Fruit fly (Drosophila melanogaster) whole organism, wandering third instar larva: ENCODE measurements around the gene CG43091.
A peak's percentile ranks its signal among the peaks of the same experiment; 100 is the strongest.

ENCODE experiments used
- Abd-B ChIP-seq: fragments of >200 bp; optimal IDR thresholded peaks from 2 replicates; lab custom pipeline; 2017; ENCODE audit warnings: missing biosample characterization, missing genetic modification characterization
- CG32264 ChIP-seq: fragments of 200-800 bp; sonication (Bioruptor generic); optimal IDR thresholded peaks from 2 replicates; lab custom pipeline; 2016; ENCODE audit warnings: missing biosample characterization, missing genetic modification characterization
- CG9705 ChIP-seq: fragments of 200-800 bp; sonication (Bioruptor generic); optimal IDR thresholded peaks from 2 replicates; lab custom pipeline; 2018; ENCODE audit warnings: missing biosample characterization, mild to moderate bottlenecking, missing genetic modification characterization
- Dfd ChIP-seq: fragments of >200 bp; optimal IDR thresholded peaks from 2 replicates; lab custom pipeline; 2017; ENCODE audit warnings: missing biosample characterization, missing genetic modification characterization
- Dif ChIP-seq: fragments of 200-275, 200-300 bp; sonication (Bioruptor generic); optimal IDR thresholded peaks from 2 replicates; lab custom pipeline; 2018; ENCODE audit warnings: missing biosample characterization, missing genetic modification characterization; ENCODE audit not compliant: partially characterized antibody
- GATAd ChIP-seq: sonication (Bioruptor generic); optimal IDR thresholded peaks from 2 replicates; lab custom pipeline; 2016; ENCODE audit warnings: missing biosample characterization, missing genetic modification characterization
- HLH106 ChIP-seq: fragments of 200-800 bp; optimal IDR thresholded peaks from 3 replicates; lab custom pipeline; 2019; ENCODE audit warnings: missing biosample characterization, mild to moderate bottlenecking, missing genetic modification characterization, moderate library complexity
- Hnf4 ChIP-seq: fragments of 200-800 bp; sonication (Bioruptor generic); optimal IDR thresholded peaks from 2 replicates; lab custom pipeline; 2016; ENCODE audit warnings: missing biosample characterization, mild to moderate bottlenecking, missing genetic modification characterization
- Hr78 ChIP-seq: fragments of >200 bp; optimal IDR thresholded peaks from 2 replicates; lab custom pipeline; 2017; ENCODE audit warnings: missing biosample characterization, missing genetic modification characterization
- Hr83 ChIP-seq: fragments of 200-300 bp; sonication (Bioruptor generic); optimal IDR thresholded peaks from 2 replicates; lab custom pipeline; 2016; ENCODE audit warnings: missing biosample characterization, mild to moderate bottlenecking, missing genetic modification characterization, moderate library complexity; ENCODE audit not compliant: poor library complexity, severe bottlenecking
- N ChIP-seq: fragments of >200 bp; optimal IDR thresholded peaks from 2 replicates; lab custom pipeline; 2018; ENCODE audit warnings: missing biosample characterization, missing external identifiers, missing genetic modification characterization
- OdsH ChIP-seq: fragments of 200-800 bp; sonication (Bioruptor generic); optimal IDR thresholded peaks from 2 replicates; lab custom pipeline; 2016; ENCODE audit warnings: missing biosample characterization, mild to moderate bottlenecking, missing genetic modification characterization
- Rel ChIP-seq, 2 experiments: fragments of 200-800 bp; sonication (Bioruptor generic) in 1 of 2; optimal IDR thresholded peaks; 2 replicates in 1 of 2; 3 replicates in 1 of 2; lab custom pipeline; 2016 to 2019; ENCODE audit warnings: mild to moderate bottlenecking in 2 of 2, missing biosample characterization in 2 of 2, missing genetic modification characterization in 2 of 2, moderate library complexity in 1 of 2
- Sp1 ChIP-seq: fragments of 200-800 bp; sonication (Bioruptor generic); optimal IDR thresholded peaks from 3 replicates; lab custom pipeline; 2019; ENCODE audit warnings: missing biosample characterization, mild to moderate bottlenecking, missing genetic modification characterization, moderate library complexity
- br ChIP-seq: fragments of 200-800 bp; sonication (Bioruptor generic); optimal IDR thresholded peaks from 2 replicates; lab custom pipeline; 2016; ENCODE audit warnings: missing biosample characterization, missing genetic modification characterization
- brk ChIP-seq: fragments of 200-800 bp; sonication (Bioruptor generic); optimal IDR thresholded peaks from 2 replicates; lab custom pipeline; 2016; ENCODE audit warnings: missing biosample characterization, mild to moderate bottlenecking, missing genetic modification characterization
- dl ChIP-seq, 2 experiments: fragments of 175-275, 200-275 bp in 1 of 2; fragments of 200-275 bp in 1 of 2; sonication (Bioruptor generic); optimal IDR thresholded peaks; lab custom pipeline; 2018; ENCODE audit warnings: mild to moderate bottlenecking in 2 of 2, missing biosample characterization in 2 of 2, missing genetic modification characterization in 2 of 2, moderate library complexity in 2 of 2; ENCODE audit not compliant: partially characterized antibody in 2 of 2, insufficient read depth in 1 of 2
- dmrt93B ChIP-seq: fragments of 200-800 bp; sonication (Bioruptor generic); optimal IDR thresholded peaks from 2 replicates; lab custom pipeline; 2018; ENCODE audit warnings: missing biosample characterization, mild to moderate bottlenecking, missing genetic modification characterization
- dsf ChIP-seq: sonication (Bioruptor generic); optimal IDR thresholded peaks from 2 replicates; lab custom pipeline; 2016; ENCODE audit warnings: missing biosample characterization, missing genetic modification characterization, borderline replicate concordance
- ey ChIP-seq: fragments of 200-800 bp; sonication (Bioruptor generic); optimal IDR thresholded peaks from 2 replicates; lab custom pipeline; 2016; ENCODE audit warnings: missing biosample characterization, missing genetic modification characterization
- foxo ChIP-seq, 2 experiments: fragments of 200-800 bp; sonication (Bioruptor generic); optimal IDR thresholded peaks; 2 replicates in 1 of 2; 3 replicates in 1 of 2; lab custom pipeline; 2016 to 2017; ENCODE audit warnings: missing biosample characterization in 2 of 2, missing genetic modification characterization in 2 of 2
- fru ChIP-seq: fragments of 200-800 bp; sonication (Bioruptor generic); optimal IDR thresholded peaks from 3 replicates; lab custom pipeline; 2016; ENCODE audit warnings: missing biosample characterization, mild to moderate bottlenecking, missing genetic modification characterization
- h ChIP-seq: fragments of 200-800 bp; sonication (Bioruptor generic); optimal IDR thresholded peaks from 3 replicates; lab custom pipeline; 2016; ENCODE audit warnings: missing biosample characterization, mild to moderate bottlenecking, missing genetic modification characterization
- jim ChIP-seq: fragments of 175-275, 200-325 bp; sonication (Bioruptor generic); optimal IDR thresholded peaks from 2 replicates; lab custom pipeline; 2016; ENCODE audit warnings: missing biosample characterization, mild to moderate bottlenecking, missing genetic modification characterization
- pan ChIP-seq: fragments of >200 bp; optimal IDR thresholded peaks from 2 replicates; lab custom pipeline; 2017
- psq ChIP-seq: fragments of 200-800 bp; sonication (Bioruptor generic); optimal IDR thresholded peaks from 3 replicates; lab custom pipeline; 2017; ENCODE audit warnings: missing biosample characterization, mild to moderate bottlenecking, missing genetic modification characterization, moderate library complexity
- rgr ChIP-seq: fragments of 200-800 bp; sonication (Bioruptor generic); optimal IDR thresholded peaks from 3 replicates; lab custom pipeline; 2016; ENCODE audit warnings: missing biosample characterization, mild to moderate bottlenecking, missing genetic modification characterization
- sage ChIP-seq: fragments of 200-800 bp; sonication (Bioruptor generic); optimal IDR thresholded peaks from 2 replicates; lab custom pipeline; 2016; ENCODE audit warnings: missing biosample characterization, mild to moderate bottlenecking, missing genetic modification characterization
- sv ChIP-seq: fragments of 200-800 bp; sonication (Bioruptor generic); optimal IDR thresholded peaks from 3 replicates; lab custom pipeline; 2016; ENCODE audit warnings: missing biosample characterization, missing genetic modification characterization
- tai ChIP-seq: sonication (Bioruptor generic); optimal IDR thresholded peaks from 2 replicates; lab custom pipeline; 2016; ENCODE audit warnings: missing biosample characterization, missing genetic modification characterization

CG43091 gene

dm6 chr3R:22752929-22753328 is 15.6 kb downstream of the CG43091 start:
- TF ChIP-seq dl (GFP tag; optimal IDR thresholded peaks at IDR 0.05; lab: Kevin White, UChicago; ENCODE audit: insufficient read depth in 1 of 2, partially characterized antibody in 2 of 2) = no peak
- TF ChIP-seq dsf (GFP tag; lab: Kevin White, UChicago) = no peak

DNA sequence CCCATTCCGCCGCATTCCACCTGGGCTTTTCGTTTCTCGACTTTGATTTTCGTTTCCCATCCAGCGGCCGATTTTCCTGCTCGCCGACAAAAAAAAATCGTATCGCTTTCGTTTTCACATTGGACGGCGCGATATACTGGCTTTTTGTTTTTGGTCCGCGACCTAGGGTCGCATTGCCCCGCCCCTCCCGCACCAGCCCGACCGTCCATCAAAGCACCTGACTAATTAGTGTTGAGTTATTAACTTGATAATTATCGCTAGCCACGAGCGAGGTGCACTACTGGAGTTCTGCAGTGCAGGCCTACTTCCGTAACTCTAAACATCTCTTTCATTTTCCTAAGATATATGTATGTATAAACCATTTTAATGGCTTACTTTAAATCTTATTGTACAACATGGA is 16.8 kb downstream of the CG43091 start:
- TF ChIP-seq GATAd (GFP tag; lab: Kevin White, UChicago) = no peak
- no peak for TF ChIP-seq Rel (GFP tag; optimal IDR thresholded peaks at IDR 0.05; lab: Kevin White, UChicago)
- no peak for TF ChIP-seq Rel (tag; optimal IDR thresholded peaks at IDR 0.05; lab: Kevin White, UChicago)
- TF ChIP-seq Dfd (GFP tag; lab: Kevin White, UChicago) = no peak
- no peak for TF ChIP-seq Hr83
- TF ChIP-seq pan (lab: Kevin White, UChicago) = no peak
- TF ChIP-seq fru = no peak
- TF ChIP-seq dmrt93B = no peak
- TF ChIP-seq Abd-B = no peak
- TF ChIP-seq CG9705 (GFP tag; lab: Kevin White, UChicago) = no peak
- TF ChIP-seq CG32264 (GFP tag; lab: Kevin White, UChicago) = no peak
- no peak for TF ChIP-seq Dif (GFP tag; lab: Kevin White, UChicago)
- no peak for TF ChIP-seq tai (GFP tag; lab: Kevin White, UChicago)
- TF ChIP-seq brk = no peak
- no peak for TF ChIP-seq Hr78
- no peak for TF ChIP-seq Hnf4 (GFP tag; lab: Kevin White, UChicago)
- no peak for TF ChIP-seq N (GFP tag; lab: Kevin White, UChicago)
- TF ChIP-seq dl (GFP tag; optimal IDR thresholded peaks at IDR 0.05; lab: Kevin White, UChicago; ENCODE audit: insufficient read depth in 1 of 2, partially characterized antibody in 2 of 2) = no peak
- TF ChIP-seq sv = no peak
- TF ChIP-seq, all 38 proteins: peak for 0

- peak; percentile 5 for TF ChIP-seq ey (GFP tag; lab: Kevin White, UChicago)
- no peak for TF ChIP-seq sage (GFP tag; lab: Kevin White, UChicago)
- TF ChIP-seq br = no peak
- TF ChIP-seq N (GFP tag; lab: Kevin White, UChicago) = peak; percentile 6
- no peak for TF ChIP-seq dmrt93B
- TF ChIP-seq OdsH (GFP tag; lab: Kevin White, UChicago) = no peak
- TF ChIP-seq rgr (GFP tag; lab: Kevin White, UChicago) = peak; percentile 11
- no peak for TF ChIP-seq jim (GFP tag; lab: Kevin White, UChicago)
Observed at dm6 chr3R:22751111-22751510, 17.4 kb downstream of the CG43091 start.

dm6 chr3R:22750534-22750947 is 18.0 kb downstream of the CG43091 start, which contains the start of the genes rumi, CG7029 and Usp12-46:
Gene rumi (minus strand): TSS chr3R:22750597.
Gene CG7029 (plus strand): TSS chr3R:22750901.
Gene Usp12-46 (plus strand): TSS chr3R:22750901.
- TF ChIP-seq foxo (GFP tag; optimal IDR thresholded peaks at IDR 0.05; lab: Kevin White, UChicago) (peak; percentile 59 to 90), h (GFP tag; lab: Kevin White, UChicago) (peak; percentile 8), GATAd (GFP tag; lab: Kevin White, UChicago) (peak; percentile 49), Sp1 (peak; percentile 83), br (peak; percentile 85), CG9705 (GFP tag; lab: Kevin White, UChicago) (peak; percentile 78), pan (lab: Kevin White, UChicago) (no peak), rgr (GFP tag; lab: Kevin White, UChicago) (peak; percentile 89), ey (GFP tag; lab: Kevin White, UChicago) (peak; percentile 86), jim (GFP tag; lab: Kevin White, UChicago) (no peak), Hr83 (peak; percentile 82), Abd-B (no peak), Rel (GFP tag; optimal IDR thresholded peaks at IDR 0.05; lab: Kevin White, UChicago) (no peak), Rel (tag; optimal IDR thresholded peaks at IDR 0.05; lab: Kevin White, UChicago) (peak; percentile 56), N (GFP tag; lab: Kevin White, UChicago) (no peak), HLH106 (tag; lab: Kevin White, UChicago) (peak; percentile 86), fru (peak; percentile 86), sv (peak; percentile 69), brk (no peak), OdsH (GFP tag; lab: Kevin White, UChicago) (peak; percentile 65), psq (GFP tag; lab: Kevin White, UChicago) (peak; percentile 64)

- TF ChIP-seq Dfd (GFP tag; lab: Kevin White, UChicago) = no peak
- no peak for TF ChIP-seq sv
- no peak for TF ChIP-seq N (GFP tag; lab: Kevin White, UChicago)
- TF ChIP-seq dl (GFP tag; optimal IDR thresholded peaks at IDR 0.05; lab: Kevin White, UChicago; ENCODE audit: insufficient read depth in 1 of 2, partially characterized antibody in 2 of 2) = no peak
Observed at dm6 chr3R:22750039-22750438, 18.5 kb downstream of the CG43091 start.
